Fruit fly (Drosophila melanogaster) whole organism, adult: ENCODE measurements around the gene CG8369.

Experiments used
- CG11617 ChIP-seq: fragments of 200-800 bp; sonication (Bioruptor generic); optimal IDR thresholded peaks from 2 replicates; lab custom pipeline; 2017; ENCODE audit warnings: mild to moderate bottlenecking, missing biosample characterization, missing genetic modification reagents, missing genetic modification characterization
- CG12768 ChIP-seq: fragments of 200-800 bp; sonication (Bioruptor generic); optimal IDR thresholded peaks from 2 replicates; lab custom pipeline; 2017; ENCODE audit warnings: missing biosample characterization, missing genetic modification characterization, mild to moderate bottlenecking, moderate library complexity, missing genetic modification reagents
- CG14711 ChIP-seq: fragments of 200-800 bp; sonication (Bioruptor generic); optimal IDR thresholded peaks from 2 replicates; lab custom pipeline; 2018; ENCODE audit warnings: missing biosample characterization, mild to moderate bottlenecking, missing genetic modification characterization, moderate library complexity
- CG1620 ChIP-seq: fragments of 200-800 bp; sonication (Bioruptor generic); optimal IDR thresholded peaks from 2 replicates; lab custom pipeline; 2016; ENCODE audit warnings: missing biosample characterization, missing genetic modification characterization
- CG33017 ChIP-seq: fragments of 200-800 bp; sonication (Bioruptor generic); optimal IDR thresholded peaks from 2 replicates; lab custom pipeline; 2018; ENCODE audit warnings: missing biosample characterization, mild to moderate bottlenecking, missing genetic modification characterization, moderate library complexity
- CG7101 ChIP-seq: fragments of 200-800 bp; sonication (Bioruptor generic); optimal IDR thresholded peaks from 2 replicates; lab custom pipeline; 2018; ENCODE audit warnings: missing biosample characterization, mild to moderate bottlenecking, missing genetic modification characterization, moderate library complexity
- Mnt ChIP-seq: fragments of 200-800 bp; sonication (Bioruptor generic); optimal IDR thresholded peaks from 2 replicates; lab custom pipeline; 2016; ENCODE audit warnings: missing biosample characterization, mild to moderate bottlenecking, missing genetic modification characterization
- bab1 ChIP-seq: fragments of 200-800 bp; sonication (Bioruptor generic); optimal IDR thresholded peaks from 3 replicates; lab custom pipeline; 2019; ENCODE audit warnings: missing biosample characterization, mild to moderate bottlenecking, missing genetic modification characterization, moderate library complexity
- cic ChIP-seq: fragments of 200-800 bp; sonication (Bioruptor generic); optimal IDR thresholded peaks from 2 replicates; lab custom pipeline; 2017; ENCODE audit warnings: missing biosample characterization, mild to moderate bottlenecking, missing genetic modification characterization, moderate library complexity
- cnc ChIP-seq, 2 experiments: fragments of >200 bp; optimal IDR thresholded peaks; 2 replicates each; lab custom pipeline; 2017
- kay ChIP-seq: fragments of 200-800 bp; sonication (Bioruptor generic); peaks from one replicate; lab custom pipeline; 2016; ENCODE audit warnings: missing biosample characterization, missing genetic modification characterization, borderline replicate concordance
- ovo ChIP-seq: fragments of 200-800 bp; sonication (Bioruptor generic); optimal IDR thresholded peaks from 2 replicates; lab custom pipeline; 2016; ENCODE audit warnings: missing biosample characterization, missing genetic modification characterization
- tj ChIP-seq: fragments of 200-800 bp; sonication (Bioruptor generic); optimal IDR thresholded peaks from 3 replicates; lab custom pipeline; 2017; ENCODE audit warnings: missing biosample characterization, mild to moderate bottlenecking, missing genetic modification characterization, moderate library complexity
- toe ChIP-seq: fragments of 200-800 bp; sonication (Bioruptor generic); optimal IDR thresholded peaks from 2 replicates; lab custom pipeline; 2016; ENCODE audit warnings: missing biosample characterization, missing genetic modification characterization

DNA sequence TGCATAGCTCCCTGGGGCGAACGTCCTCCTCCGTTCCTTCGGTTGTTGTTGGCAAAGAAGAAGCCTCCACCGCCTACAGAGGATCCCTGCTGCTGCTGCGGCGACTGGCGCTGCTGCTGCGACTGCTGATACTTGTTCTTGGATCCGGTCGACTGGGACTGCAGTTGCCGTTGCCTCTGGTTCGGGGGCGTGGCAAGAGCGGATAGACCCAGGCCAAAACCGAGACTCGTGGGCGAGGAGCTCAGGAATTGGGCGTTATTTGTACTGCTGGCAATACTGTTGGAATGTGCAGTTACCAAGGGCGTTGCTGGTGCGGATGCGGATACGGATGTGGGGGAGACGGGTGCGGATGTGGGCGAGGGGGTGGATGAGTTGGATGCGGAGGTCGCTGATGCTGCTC is 3.6 kb upstream of the CG8369 start:
- TF ChIP-seq kay (GFP tag; lab: Kevin White, UChicago): no peak
- TF ChIP-seq CG11617 (GFP tag; lab: Kevin White, UChicago): no peak
- no peak for TF ChIP-seq Mnt
- TF ChIP-seq cic (GFP tag; lab: Kevin White, UChicago): no peak
- TF ChIP-seq CG1620 (GFP tag; lab: Kevin White, UChicago): no peak
- TF ChIP-seq CG14711 (tag; lab: Kevin White, UChicago): no peak
- no peak for TF ChIP-seq CG12768 (GFP tag; lab: Kevin White, UChicago)
- TF ChIP-seq CG33017 (tag; lab: Kevin White, UChicago): no peak
- no peak for TF ChIP-seq ovo (GFP tag; lab: Kevin White, UChicago)
- TF ChIP-seq toe: no peak
- no peak for TF ChIP-seq CG7101 (tag; lab: Kevin White, UChicago)
- TF ChIP-seq bab1 (GFP tag; lab: Kevin White, UChicago): no peak
- no peak for TF ChIP-seq cnc (optimal IDR thresholded peaks at IDR 0.05; lab: Kevin White, UChicago)
- TF ChIP-seq tj (GFP tag; lab: Kevin White, UChicago): no peak
